Fruit fly (Drosophila melanogaster): ENCODE measurements around the gene CG16749.
A peak's percentile ranks its signal among the peaks of the same experiment; 100 is the strongest.

DNA sequence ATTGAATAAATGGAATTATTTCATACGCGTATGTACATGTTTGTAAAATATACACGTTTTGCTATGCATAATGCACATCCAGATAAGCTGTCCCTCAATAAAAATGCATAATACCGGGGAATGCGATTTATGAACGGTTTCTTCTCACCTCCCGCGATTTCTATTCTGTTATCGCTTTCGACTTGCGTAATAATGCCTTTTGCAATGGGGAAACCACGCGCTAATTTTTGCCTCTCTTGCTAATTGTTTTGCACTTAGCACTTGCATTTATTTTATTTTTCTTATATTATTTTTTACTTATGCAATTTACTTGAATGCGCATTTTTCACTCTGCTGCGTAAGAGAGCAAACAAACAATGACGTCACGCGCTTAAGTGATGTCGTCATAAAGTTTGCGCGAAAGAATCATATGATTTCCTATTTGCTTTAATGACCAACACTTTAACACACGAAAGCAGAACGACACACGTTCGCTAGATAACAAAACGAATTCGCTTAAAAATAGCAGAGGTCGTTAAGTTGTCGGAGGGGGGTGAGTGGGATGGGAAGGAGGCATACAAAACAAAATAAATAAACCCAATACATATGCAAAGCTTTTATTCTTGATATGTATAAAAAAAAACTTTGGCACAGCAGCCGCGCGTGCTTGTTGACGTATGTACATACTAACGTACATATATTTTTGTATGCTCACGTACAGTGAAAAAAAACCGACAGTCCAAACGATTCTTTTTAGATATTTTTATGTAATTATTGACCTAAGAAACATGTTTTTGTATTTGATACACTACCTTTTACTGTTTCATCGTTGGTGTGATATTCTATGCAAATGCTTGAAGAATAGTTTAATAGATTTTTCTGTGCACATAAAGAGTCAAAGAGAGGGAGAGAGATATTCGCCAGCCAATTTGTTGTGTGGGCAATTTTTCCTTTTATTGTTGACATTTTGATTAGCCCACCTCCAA lies 20.0 kb upstream of the CG16749 start:
- TF ChIP-seq kay (GFP tag; ENCODE audit: borderline replicate concordance) = peak; percentile 93
- no peak for TF ChIP-seq pad (GFP tag; optimal IDR thresholded peaks at IDR 0.05)
- TF ChIP-seq CG11617 (GFP tag; optimal IDR thresholded peaks at IDR 0.05) = peak; percentile 70
- TF ChIP-seq CG12768 (GFP tag; optimal IDR thresholded peaks at IDR 0.05) = peak; percentile 57
- peak; percentile 11 for TF ChIP-seq CG7101 (tag; optimal IDR thresholded peaks at IDR 0.05)
- TF ChIP-seq Crg-1 (GFP tag; optimal IDR thresholded peaks at IDR 0.05) = peak; percentile 20
- peak; percentile 50 for TF ChIP-seq tj (GFP tag; optimal IDR thresholded peaks at IDR 0.05)
